Worm (Caenorhabditis elegans) whole organism, young adult: ENCODE data around the gene grd-12.

Experiments
- B0261.1 ChIP-seq: sonication (generic microtip); optimal IDR thresholded peaks from 2 replicates; lab custom pipeline; 2016; ENCODE audit warnings: mild to moderate bottlenecking, missing genetic modification characterization, moderate library complexity, missing compliant biosample characterization
- F22D6.2 ChIP-seq: sonication (generic microtip); optimal IDR thresholded peaks from 2 replicates; lab custom pipeline; 2016; ENCODE audit warnings: mild to moderate bottlenecking, missing genetic modification characterization, missing compliant biosample characterization
- F33H1.4 ChIP-seq: fragments of 200-800 bp; sonication (Bioruptor generic); IDR thresholded peaks from 2 replicates; pipeline ENCODE4 v1.3.6; 2022; ENCODE audit warnings: missing genetic modification reagents, missing genetic modification characterization, missing compliant biosample characterization
- F52B5.7 ChIP-seq: sonication (generic microtip); optimal IDR thresholded peaks from 2 replicates; lab custom pipeline; 2016; ENCODE audit warnings: mild to moderate bottlenecking, missing genetic modification characterization, missing compliant biosample characterization
- F55B11.4 ChIP-seq: sonication (generic microtip); optimal IDR thresholded peaks from 2 replicates; lab custom pipeline; 2016; ENCODE audit warnings: missing compliant biosample characterization, missing genetic modification characterization, borderline replicate concordance; ENCODE audit not compliant: insufficient read depth
- F57C9.4 ChIP-seq: sonication (generic microtip); optimal IDR thresholded peaks from 2 replicates; lab custom pipeline; 2017; ENCODE audit warnings: mild to moderate bottlenecking, missing genetic modification characterization, missing compliant biosample characterization
- Y53F4B.3 ChIP-seq: fragments of 200-800 bp; sonication (Bioruptor generic); IDR thresholded peaks from 2 replicates; pipeline ENCODE4 v1.3.6; 2022; ENCODE audit warnings: missing genetic modification reagents, missing genetic modification characterization, missing compliant biosample characterization
- Y53G8AR.9 ChIP-seq: fragments of 200-800 bp; sonication (Bioruptor generic); conservative IDR thresholded peaks from 2 replicates; pipeline ENCODE4 v1.3.6; 2022; ENCODE audit warnings: missing genetic modification reagents, missing genetic modification characterization, missing compliant biosample characterization
- Y67H2A.10 ChIP-seq: fragments of 200-800 bp; sonication (Bioruptor generic); conservative IDR thresholded peaks from 2 replicates; pipeline ENCODE4 v1.3.6; 2022; ENCODE audit warnings: missing genetic modification reagents, missing genetic modification characterization, missing compliant biosample characterization
- Y79H2A.3 ChIP-seq: fragments of 200-800 bp; sonication (Bioruptor generic); conservative IDR thresholded peaks from 2 replicates; pipeline ENCODE4 v1.3.6; 2022; ENCODE audit warnings: missing genetic modification reagents, missing genetic modification characterization, missing compliant biosample characterization
- atf-7 ChIP-seq: sonication (generic microtip); optimal IDR thresholded peaks from 2 replicates; lab custom pipeline; 2017; ENCODE audit warnings: mild to moderate bottlenecking, missing genetic modification characterization, missing compliant biosample characterization
- athp-1 ChIP-seq: sonication (generic microtip); optimal IDR thresholded peaks from 2 replicates; lab custom pipeline; 2017; ENCODE audit warnings: mild to moderate bottlenecking, missing genetic modification characterization, missing compliant biosample characterization
- ccch-3 ChIP-seq: fragments of 200-800 bp; sonication (Bioruptor generic); optimal IDR thresholded peaks from 2 replicates; lab custom pipeline; 2018; ENCODE audit warnings: mild to moderate bottlenecking, missing genetic modification characterization, missing compliant biosample characterization
- ceh-100 ChIP-seq: fragments of 200-800 bp; sonication (Bioruptor generic); IDR thresholded peaks from 2 replicates; pipeline ENCODE4 v1.3.6; 2022; ENCODE audit warnings: missing genetic modification reagents, missing genetic modification characterization, missing compliant biosample characterization
- ceh-27 ChIP-seq: fragments of 200-800 bp; sonication (Bioruptor generic); optimal IDR thresholded peaks from 2 replicates; lab custom pipeline; 2018; ENCODE audit warnings: mild to moderate bottlenecking, missing genetic modification characterization, moderate library complexity, missing compliant biosample characterization
- ceh-40 ChIP-seq: fragments of 200-800 bp; sonication (Bioruptor generic); IDR thresholded peaks from 2 replicates; pipeline ENCODE4 v1.3.6; 2022; ENCODE audit warnings: missing genetic modification characterization, missing compliant biosample characterization
- ceh-91 ChIP-seq: fragments of 200-800 bp; sonication (Bioruptor generic); IDR thresholded peaks from 2 replicates; pipeline ENCODE4 v1.3.6; 2022; ENCODE audit warnings: missing genetic modification reagents, missing genetic modification characterization, missing compliant biosample characterization
- chd-7 ChIP-seq: sonication (generic microtip); optimal IDR thresholded peaks from 2 replicates; lab custom pipeline; 2016; ENCODE audit warnings: mild to moderate bottlenecking, missing genetic modification characterization, moderate library complexity, missing compliant biosample characterization
- dox-1 ChIP-seq: fragments of 200-800 bp; sonication (Bioruptor generic); IDR thresholded peaks from 2 replicates; pipeline ENCODE4 v1.3.6; 2022; ENCODE audit warnings: missing genetic modification reagents, missing genetic modification characterization, missing compliant biosample characterization
- egl-44 ChIP-seq: fragments of 200-800 bp; sonication (Bioruptor generic); IDR thresholded peaks from 2 replicates; pipeline ENCODE4 v1.3.6; 2022; ENCODE audit warnings: missing genetic modification reagents, missing genetic modification characterization, missing compliant biosample characterization
- egrh-3 ChIP-seq: fragments of 200-800 bp; sonication (Bioruptor generic); IDR thresholded peaks from 2 replicates; pipeline ENCODE4 v1.3.6; 2022; ENCODE audit warnings: missing genetic modification reagents, missing genetic modification characterization, missing compliant biosample characterization
- ekl-4 ChIP-seq: fragments of 200-800 bp; sonication (Bioruptor generic); IDR thresholded peaks from 2 replicates; pipeline ENCODE4 v1.3.6; 2022; ENCODE audit warnings: missing genetic modification reagents, missing genetic modification characterization, missing compliant biosample characterization
- hlh-12 ChIP-seq: sonication (generic microtip); optimal IDR thresholded peaks from 2 replicates; lab custom pipeline; 2016; ENCODE audit warnings: missing genetic modification characterization, missing compliant biosample characterization
- hlh-26 ChIP-seq: fragments of 200-800 bp; sonication (Bioruptor generic); conservative IDR thresholded peaks from 2 replicates; pipeline ENCODE4 v1.3.6; 2022; ENCODE audit warnings: missing genetic modification reagents, missing genetic modification characterization, missing compliant biosample characterization
- hmg-1.2 ChIP-seq: fragments of 200-800 bp; sonication (Bioruptor generic); IDR thresholded peaks from 2 replicates; pipeline ENCODE4 v1.3.6; 2022; ENCODE audit warnings: missing genetic modification reagents, missing genetic modification characterization, missing compliant biosample characterization
- lin-26 ChIP-seq: fragments of 200-800 bp; sonication (Bioruptor generic); IDR thresholded peaks from 2 replicates; pipeline ENCODE4 v1.3.6; 2022; ENCODE audit warnings: missing genetic modification reagents, missing genetic modification characterization, missing compliant biosample characterization
- lin-35 ChIP-seq, 3 experiments: fragments of 150-350 bp in 2 of 3; sonication (generic microtip) in 1 of 3; optimal IDR thresholded peaks; 2 replicates each; lab custom pipeline; 2014 to 2018; ENCODE audit warnings: missing biosample characterization in 3 of 3, missing genetic modification characterization in 3 of 3, missing genetic modification reagents in 3 of 3
- lsl-1 ChIP-seq: fragments of 200-800 bp; sonication (Bioruptor generic); optimal IDR thresholded peaks from 2 replicates; lab custom pipeline; 2018; ENCODE audit warnings: mild to moderate bottlenecking, missing genetic modification characterization, moderate library complexity, missing compliant biosample characterization
- madf-3 ChIP-seq: fragments of 200-800 bp; sonication (Bioruptor generic); IDR thresholded peaks from 2 replicates; pipeline ENCODE4 v1.3.6; 2022; ENCODE audit warnings: missing genetic modification reagents, missing genetic modification characterization, missing compliant biosample characterization
- mxl-1 ChIP-seq: sonication (generic microtip); optimal IDR thresholded peaks from 2 replicates; lab custom pipeline; 2016; ENCODE audit warnings: missing genetic modification characterization, missing compliant biosample characterization
- nfya-1 ChIP-seq: sonication (generic microtip); optimal IDR thresholded peaks from 2 replicates; lab custom pipeline; 2017; ENCODE audit warnings: antibody characterized with exemption, missing compliant biosample characterization, missing genetic modification characterization, borderline replicate concordance; ENCODE audit not compliant: insufficient read depth
- pbrm-1 ChIP-seq: fragments of 200-800 bp; sonication (Bioruptor generic); IDR thresholded peaks from 2 replicates; pipeline ENCODE4 v1.3.6; 2022; ENCODE audit warnings: missing genetic modification reagents, missing genetic modification characterization, missing compliant biosample characterization
- pha-4 ChIP-seq: fragments of 150-350 bp; sonication (generic microtip); optimal IDR thresholded peaks from 2 replicates; lab custom pipeline; 2014; ENCODE audit warnings: missing biosample characterization, missing genetic modification reagents, missing genetic modification characterization
- repo-1 ChIP-seq: sonication (generic microtip); optimal IDR thresholded peaks from 2 replicates; lab custom pipeline; 2017; ENCODE audit warnings: mild to moderate bottlenecking, missing genetic modification characterization, missing compliant biosample characterization
- rpc-1 ChIP-seq, 2 experiments: fragments of 150-350 bp in 1 of 2; sonication (generic microtip) in 1 of 2; optimal IDR thresholded peaks; 2 replicates each; lab custom pipeline; 2014 to 2018; ENCODE audit warnings: missing biosample characterization in 1 of 2, missing genetic modification characterization in 1 of 2, missing genetic modification reagents in 1 of 2, missing genotype in 1 of 2
- snpc-1.1 ChIP-seq: sonication (generic microtip); optimal IDR thresholded peaks from 2 replicates; lab custom pipeline; 2017; ENCODE audit warnings: missing genetic modification characterization, mild to moderate bottlenecking, missing compliant biosample characterization, antibody characterized with exemption, moderate library complexity, missing genotype, missing genetic modification reagents; ENCODE audit not compliant: insufficient read depth
- snpc-4 ChIP-seq, 5 experiments: fragments of 150-350 bp in 1 of 5; sonication (generic microtip) in 4 of 5; optimal IDR thresholded peaks; 2 replicates each; lab custom pipeline; 2014 to 2018; ENCODE audit warnings: missing genetic modification characterization in 5 of 5, missing biosample characterization in 3 of 5, antibody characterized with exemption in 2 of 5, mild to moderate bottlenecking in 2 of 5, missing compliant biosample characterization in 2 of 5, missing genotype in 2 of 5, moderate library complexity in 2 of 5, missing genetic modification reagents in 1 of 5
- unc-130 ChIP-seq: sonication (generic microtip); optimal IDR thresholded peaks from 2 replicates; lab custom pipeline; 2016; ENCODE audit warnings: missing genetic modification reagents, missing genetic modification characterization, missing compliant biosample characterization
- unc-62 ChIP-seq: fragments of 150-350 bp; optimal IDR thresholded peaks from 2 replicates; lab custom pipeline; 2014; ENCODE audit warnings: missing biosample characterization, missing genetic modification reagents, missing genetic modification characterization
- xnd-1 ChIP-seq: sonication (generic microtip); optimal IDR thresholded peaks from 2 replicates; lab custom pipeline; 2016; ENCODE audit warnings: missing genotype, missing genetic modification reagents, missing genetic modification characterization, missing compliant biosample characterization
- zfh-2 ChIP-seq: fragments of 200-800 bp; sonication (Bioruptor generic); conservative IDR thresholded peaks from 2 replicates; pipeline ENCODE4 v1.3.6; 2022; ENCODE audit warnings: missing genetic modification reagents, missing genetic modification characterization, missing compliant biosample characterization
- ztf-26 ChIP-seq: sonication (generic microtip); optimal IDR thresholded peaks from 2 replicates; lab custom pipeline; 2017; ENCODE audit warnings: missing genetic modification characterization, missing compliant biosample characterization
- ztf-28 ChIP-seq: fragments of 200-800 bp; sonication (Bioruptor generic); IDR thresholded peaks from 2 replicates; pipeline ENCODE4 v1.3.6; 2022; ENCODE audit warnings: missing genetic modification reagents, missing genetic modification characterization, missing compliant biosample characterization

Gene grd-12

ce11 chrV:14948566-14948965 is 29.7 kb upstream of the grd-12 start (continued):
- TF ChIP-seq F55B11.4 (tag; lab: Kevin White, UChicago): no peak
- TF ChIP-seq xnd-1 (tag; lab: Kevin White, UChicago): no peak
- no peak for TF ChIP-seq ceh-91 (GFP tag; lab: Robert Waterston, UW)

DNA sequence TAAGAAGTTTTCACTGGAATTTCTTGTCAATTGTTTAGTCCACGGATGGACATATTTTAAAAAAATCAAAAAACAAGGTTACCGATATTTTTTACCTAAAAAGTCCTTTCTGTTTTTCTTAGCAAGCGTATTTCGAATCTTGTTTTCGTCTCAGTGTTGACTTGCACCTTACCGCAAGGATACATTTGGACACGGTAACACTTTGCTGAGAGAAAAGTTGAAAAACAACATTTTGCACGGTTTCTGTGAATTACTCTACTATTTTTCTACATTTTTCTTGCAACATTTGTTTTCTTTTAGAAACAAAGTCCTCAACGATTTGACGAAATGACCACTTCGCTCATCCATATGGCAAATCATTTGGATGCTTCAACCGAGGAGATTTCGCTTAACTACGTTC is 28.8 kb upstream of the grd-12 start, which contains the start of gene hil-1:
TSS of gene hil-1 (plus strand) at position 301 of the 400 bp plus-strand sequence.
- no peak for TF ChIP-seq mxl-1
- TF ChIP-seq hlh-26 (GFP tag; lab: Robert Waterston, UW): no peak
- TF ChIP-seq ekl-4 (GFP tag; lab: Robert Waterston, UW): no peak
- no peak for TF ChIP-seq ztf-28 (GFP tag; lab: Robert Waterston, UW)
- TF ChIP-seq F57C9.4: no peak
- no peak for TF ChIP-seq Y53F4B.3 (GFP tag; lab: Robert Waterston, UW)
- TF ChIP-seq rpc-1 (optimal IDR thresholded peaks at IDR 0.05; lab: Kevin White, UChicago): no peak
- TF ChIP-seq rpc-1 (tag; optimal IDR thresholded peaks at IDR 0.05; lab: Kevin White, UChicago): no peak
- no peak for TF ChIP-seq B0261.1
- no peak for TF ChIP-seq egl-44 (GFP tag; lab: Robert Waterston, UW)
- TF ChIP-seq F52B5.7: no peak
- no peak for TF ChIP-seq pbrm-1 (GFP tag; lab: Robert Waterston, UW)
- TF ChIP-seq, all 124 proteins: peak for 0

ce11 chrV:14954633-14955032 is 23.7 kb upstream of the grd-12 start, which contains the start of gene C30G7.5:
TSS of gene C30G7.5 (minus strand) at chrV:14954733.
- TF ChIP-seq lin-26: no peak
- TF ChIP-seq athp-1: no peak
- TF ChIP-seq ceh-27 (GFP tag; lab: Kevin White, UChicago): no peak
- TF ChIP-seq F57C9.4: no peak
- no peak for TF ChIP-seq dox-1 (GFP tag; lab: Robert Waterston, UW)
- no peak for TF ChIP-seq Y53G8AR.9 (GFP tag; lab: Robert Waterston, UW)
- TF ChIP-seq Y53F4B.3 (GFP tag; lab: Robert Waterston, UW): no peak
- TF ChIP-seq F22D6.2 (tag; lab: Kevin White, UChicago): no peak
- TF ChIP-seq hmg-1.2 (GFP tag; lab: Robert Waterston, UW): no peak
- no peak for TF ChIP-seq ztf-26
- TF ChIP-seq unc-130 (GFP tag; lab: Kevin White, UChicago): no peak
- no peak for TF ChIP-seq snpc-4 (GFP tag; optimal IDR thresholded peaks at IDR 0.05; lab: Kevin White, UChicago)
- no peak for TF ChIP-seq snpc-4 (tag; optimal IDR thresholded peaks at IDR 0.05; lab: Kevin White, UChicago)

- no peak for TF ChIP-seq hlh-12 (tag; lab: Kevin White, UChicago)
- no peak for TF ChIP-seq egrh-3 (GFP tag; lab: Robert Waterston, UW)
- TF ChIP-seq Y79H2A.3 (GFP tag; lab: Robert Waterston, UW): no peak
- TF ChIP-seq ztf-26: no peak
- TF ChIP-seq lsl-1 (GFP tag; lab: Kevin White, UChicago): no peak
- TF ChIP-seq madf-3 (GFP tag; lab: Robert Waterston, UW): no peak
- no peak for TF ChIP-seq ccch-3
- no peak for TF ChIP-seq pha-4 (tag; lab: Kevin White, UChicago)
Measured at ce11 chrV:14955676-14956075, 22.6 kb upstream of the grd-12 start, which contains the start of gene F02D8.9. TSS of gene F02D8.9 (minus strand) at chrV:14955776.

ce11 chrV:14971136-14971535 is 7.2 kb upstream of the grd-12 start, which contains the start of gene nlp-59:
TSS of gene nlp-59 (plus strand) at chrV:14971436.
- TF ChIP-seq zfh-2 (GFP tag; lab: Robert Waterston, UW) (no peak), hlh-26 (GFP tag; lab: Robert Waterston, UW) (no peak), atf-7 (no peak), snpc-1.1 (tag; lab: Kevin White, UChicago) (no peak), repo-1 (tag; lab: Kevin White, UChicago) (no peak), F33H1.4 (GFP tag; lab: Robert Waterston, UW) (no peak), ceh-40 (GFP tag; lab: Robert Waterston, UW) (no peak), lin-35 (GFP tag; optimal IDR thresholded peaks at IDR 0.05; lab: Kevin White, UChicago) (no peak), chd-7 (tag; lab: Kevin White, UChicago) (no peak), nfya-1 (tag; lab: Kevin White, UChicago) (no peak), Y67H2A.10 (GFP tag; lab: Robert Waterston, UW) (no peak), unc-62 (GFP tag; lab: Kevin White, UChicago) (no peak), ceh-100 (GFP tag; lab: Robert Waterston, UW) (no peak)
